Fruit fly (Drosophila melanogaster) whole organism, embryonic: ENCODE results near the gene Pex7.
A peak's percentile ranks its signal among the peaks of the same experiment; 100 is the strongest.

Experiments
- Aef1 ChIP-seq: fragments of 200-800 bp; sonication (Bioruptor generic); IDR thresholded peaks from 3 replicates; pipeline ENCODE4 v1.3.6; 2022; ENCODE audit warnings: missing biosample characterization, missing genetic modification characterization
- CG10267 ChIP-seq: fragments of 200-800 bp; sonication (Bioruptor generic); optimal IDR thresholded peaks from 2 replicates; lab custom pipeline; 2018; ENCODE audit warnings: missing biosample characterization, mild to moderate bottlenecking, missing genetic modification characterization, moderate library complexity
- CG10274 ChIP-seq: fragments of 200-800 bp; sonication (Bioruptor generic); optimal IDR thresholded peaks from 3 replicates; lab custom pipeline; 2017; ENCODE audit warnings: missing biosample characterization, mild to moderate bottlenecking, missing genetic modification characterization
- CG10543 ChIP-seq: fragments of 200-800 bp; sonication (Bioruptor generic); optimal IDR thresholded peaks from 3 replicates; lab custom pipeline; 2017; ENCODE audit warnings: missing biosample characterization, mild to moderate bottlenecking, missing genetic modification characterization, moderate library complexity
- CG11723 ChIP-seq: fragments of 200-800 bp; sonication (Bioruptor generic); optimal IDR thresholded peaks from 2 replicates; lab custom pipeline; 2017; ENCODE audit warnings: missing biosample characterization, mild to moderate bottlenecking, missing genetic modification characterization
- CG12391 ChIP-seq: fragments of 200-800 bp; sonication (Bioruptor generic); optimal IDR thresholded peaks from 3 replicates; lab custom pipeline; 2018; ENCODE audit warnings: missing biosample characterization, mild to moderate bottlenecking, missing genetic modification characterization, moderate library complexity
- CG12942 ChIP-seq: fragments of 200-800 bp; sonication (Bioruptor generic); optimal IDR thresholded peaks from 3 replicates; lab custom pipeline; 2016; ENCODE audit warnings: missing biosample characterization, missing genetic modification characterization
- CG1603 ChIP-seq: fragments of 200-800 bp; sonication (Bioruptor generic); optimal IDR thresholded peaks from 2 replicates; lab custom pipeline; 2019; ENCODE audit warnings: missing biosample characterization, mild to moderate bottlenecking, missing genetic modification characterization, moderate library complexity
- CG17385 ChIP-seq: fragments of 200-800 bp; sonication (Bioruptor generic); optimal IDR thresholded peaks from 3 replicates; lab custom pipeline; 2018; ENCODE audit warnings: missing biosample characterization, mild to moderate bottlenecking, missing genetic modification characterization
- CG1792 ChIP-seq: fragments of 200-800 bp; sonication (Bioruptor generic); optimal IDR thresholded peaks from 2 replicates; lab custom pipeline; 2016; ENCODE audit warnings: missing biosample characterization, missing genetic modification characterization
- CG30020 ChIP-seq: fragments of 200-800 bp; optimal IDR thresholded peaks from 2 replicates; lab custom pipeline; 2019; ENCODE audit warnings: missing biosample characterization, mild to moderate bottlenecking, missing genetic modification characterization, moderate library complexity
- CG34224 ChIP-seq: fragments of 200-800 bp; sonication (Bioruptor generic); IDR thresholded peaks from 3 replicates; pipeline ENCODE4 v1.3.6; 2022; ENCODE audit warnings: missing biosample characterization, missing genetic modification characterization; ENCODE audit not compliant: partially characterized antibody
- CG4282 ChIP-seq: fragments of 200-800 bp; sonication (Bioruptor generic); optimal IDR thresholded peaks from 2 replicates; lab custom pipeline; 2016; ENCODE audit warnings: missing biosample characterization, missing genetic modification characterization
- CG4617 ChIP-seq: fragments of 200-800 bp; sonication (Bioruptor generic); optimal IDR thresholded peaks from 3 replicates; lab custom pipeline; 2016; ENCODE audit warnings: missing biosample characterization, missing genetic modification characterization, borderline replicate concordance
- CG4854 ChIP-seq: fragments of 200-800 bp; sonication (Bioruptor generic); optimal IDR thresholded peaks from 2 replicates; lab custom pipeline; 2016; ENCODE audit warnings: missing biosample characterization, missing genetic modification characterization, inconsistent platforms
- CG8359 ChIP-seq: fragments of 200-800 bp; sonication (Bioruptor generic); optimal IDR thresholded peaks from 2 replicates; lab custom pipeline; 2017; ENCODE audit warnings: missing biosample characterization, mild to moderate bottlenecking, missing genetic modification characterization, borderline replicate concordance
- CG9817 ChIP-seq: fragments of 200-800 bp; sonication (Bioruptor generic); optimal IDR thresholded peaks from 2 replicates; lab custom pipeline; 2018; ENCODE audit warnings: missing biosample characterization, mild to moderate bottlenecking, missing genetic modification characterization, moderate library complexity
- CG9876 ChIP-seq: fragments of 200-800 bp; sonication (Bioruptor generic); optimal IDR thresholded peaks from 2 replicates; lab custom pipeline; 2016; ENCODE audit warnings: missing biosample characterization, missing genetic modification characterization
- Camta ChIP-seq: fragments of 200-800 bp; sonication (Bioruptor generic); optimal IDR thresholded peaks from 2 replicates; lab custom pipeline; 2016; ENCODE audit warnings: missing biosample characterization, missing genetic modification characterization
- Dip3 ChIP-seq: fragments of 200-800 bp; sonication (Bioruptor generic); optimal IDR thresholded peaks from 3 replicates; lab custom pipeline; 2016; ENCODE audit warnings: missing biosample characterization, missing genetic modification characterization
- Doc3 ChIP-seq: fragments of 200-800 bp; sonication (Bioruptor generic); IDR thresholded peaks from 3 replicates; pipeline ENCODE4 v1.3.6; 2022; ENCODE audit warnings: missing biosample characterization, missing genetic modification characterization; ENCODE audit not compliant: partially characterized antibody
- E2f2 ChIP-seq: fragments of 200-800 bp; sonication (Bioruptor generic); IDR thresholded peaks from 2 replicates; pipeline ENCODE4 v1.3.6; 2022; ENCODE audit warnings: missing biosample characterization, missing genetic modification characterization
- Fer2 ChIP-seq: fragments of 200-800 bp; sonication (Bioruptor generic); optimal IDR thresholded peaks from 2 replicates; lab custom pipeline; 2018; ENCODE audit warnings: missing biosample characterization, mild to moderate bottlenecking, missing genetic modification characterization, moderate library complexity
- HLHmδ ChIP-seq: fragments of 200-800 bp; sonication (Bioruptor generic); optimal IDR thresholded peaks from 2 replicates; lab custom pipeline; 2018; ENCODE audit warnings: missing biosample characterization, mild to moderate bottlenecking, missing genetic modification characterization, moderate library complexity
- Hand ChIP-seq: fragments of 200-800 bp; sonication (Bioruptor generic); optimal IDR thresholded peaks from 2 replicates; lab custom pipeline; 2017; ENCODE audit warnings: mild to moderate bottlenecking, missing biosample characterization, missing genetic modification reagents, missing genetic modification characterization
- NFAT ChIP-seq: fragments of 200-800 bp; sonication (Bioruptor generic); IDR thresholded peaks from 2 replicates; pipeline ENCODE4 v1.3.6; 2022; ENCODE audit warnings: missing biosample characterization, missing genetic modification characterization
- NK7.1 ChIP-seq: fragments of 200-800 bp; sonication (Bioruptor generic); optimal IDR thresholded peaks from 3 replicates; lab custom pipeline; 2016; ENCODE audit warnings: missing biosample characterization, missing genetic modification characterization
- Ptx1 ChIP-seq: fragments of 200-800 bp; sonication (Bioruptor generic); IDR thresholded peaks from 2 replicates; pipeline ENCODE4 v1.3.6; 2022; ENCODE audit warnings: missing biosample characterization, missing genetic modification characterization
- Ssrp ChIP-seq: fragments of 200-800 bp; sonication (Bioruptor generic); optimal IDR thresholded peaks from 2 replicates; lab custom pipeline; 2018; ENCODE audit warnings: missing biosample characterization, mild to moderate bottlenecking, missing genetic modification characterization, moderate library complexity
- Xbp1 ChIP-seq: fragments of 200-800 bp; sonication (Bioruptor generic); optimal IDR thresholded peaks from 3 replicates; lab custom pipeline; 2016; ENCODE audit warnings: missing biosample characterization, mild to moderate bottlenecking, missing genetic modification characterization
- ac ChIP-seq: fragments of 200-800 bp; sonication (Bioruptor generic); optimal IDR thresholded peaks from 3 replicates; lab custom pipeline; 2017; ENCODE audit warnings: missing biosample characterization, mild to moderate bottlenecking, missing genetic modification characterization
- cato ChIP-seq: fragments of 200-800 bp; sonication (Bioruptor generic); optimal IDR thresholded peaks from 2 replicates; lab custom pipeline; 2016; ENCODE audit warnings: missing biosample characterization, missing genetic modification characterization, borderline replicate concordance
- caup ChIP-seq: fragments of 200-800 bp; sonication (Bioruptor generic); optimal IDR thresholded peaks from 3 replicates; lab custom pipeline; 2017; ENCODE audit warnings: missing biosample characterization, mild to moderate bottlenecking, missing genetic modification characterization, moderate library complexity; ENCODE audit not compliant: severe bottlenecking
- danr ChIP-seq: fragments of 200-800 bp; sonication (Bioruptor generic); IDR thresholded peaks from 2 replicates; pipeline ENCODE4 v1.3.6; 2022; ENCODE audit warnings: missing biosample characterization, missing genetic modification characterization
- dm ChIP-seq: fragments of 200-800 bp; sonication (Bioruptor generic); optimal IDR thresholded peaks from 3 replicates; lab custom pipeline; 2016; ENCODE audit warnings: missing biosample characterization, missing genetic modification characterization
- esg ChIP-seq: fragments of 200-800 bp; sonication (Bioruptor generic); conservative IDR thresholded peaks from 2 replicates; pipeline ENCODE4 v1.3.6; 2022; ENCODE audit warnings: missing biosample characterization, missing genetic modification characterization
- ftz-f1 ChIP-seq: fragments of 200-800 bp; sonication (Bioruptor generic); optimal IDR thresholded peaks from 2 replicates; lab custom pipeline; 2016; ENCODE audit warnings: missing biosample characterization, missing genetic modification characterization
- gcm ChIP-seq: fragments of 200-800 bp; sonication (Bioruptor generic); optimal IDR thresholded peaks from 2 replicates; lab custom pipeline; 2019; ENCODE audit warnings: missing biosample characterization, mild to moderate bottlenecking, missing genetic modification characterization, moderate library complexity
- grn ChIP-seq: fragments of 200-800 bp; sonication (Bioruptor generic); optimal IDR thresholded peaks from 3 replicates; lab custom pipeline; 2017; ENCODE audit warnings: missing biosample characterization, missing genetic modification characterization
- lola ChIP-seq, 3 experiments: fragments of >200 bp in 2 of 3; fragments of 200-800 bp in 1 of 3; sonication (Bioruptor generic) in 1 of 3; optimal IDR thresholded peaks; 2 replicates each; lab custom pipeline; 2017 to 2019; ENCODE audit warnings: missing biosample characterization in 3 of 3, missing genetic modification characterization in 3 of 3, mild to moderate bottlenecking in 1 of 3, moderate library complexity in 1 of 3
- nmo ChIP-seq: fragments of 200-800 bp; sonication (Bioruptor generic); optimal IDR thresholded peaks from 2 replicates; lab custom pipeline; 2018; ENCODE audit warnings: missing biosample characterization, mild to moderate bottlenecking, missing genetic modification characterization, moderate library complexity
- oc ChIP-seq: fragments of 200-800 bp; sonication (Bioruptor generic); optimal IDR thresholded peaks from 2 replicates; lab custom pipeline; 2018; ENCODE audit warnings: missing biosample characterization, mild to moderate bottlenecking, missing genetic modification characterization, moderate library complexity
- pros ChIP-seq: fragments of 200-800 bp; sonication (Bioruptor generic); optimal IDR thresholded peaks from 3 replicates; lab custom pipeline; 2019; ENCODE audit warnings: missing biosample characterization, mild to moderate bottlenecking, missing genetic modification characterization, moderate library complexity
- pum ChIP-seq: fragments of 200-800 bp; sonication (Bioruptor generic); optimal IDR thresholded peaks from 2 replicates; lab custom pipeline; 2016; ENCODE audit warnings: missing biosample characterization, missing genetic modification characterization
- sim ChIP-seq: fragments of 200-800 bp; sonication (Bioruptor generic); IDR thresholded peaks from 2 replicates; pipeline ENCODE4 v1.3.6; 2022; ENCODE audit warnings: missing biosample characterization, missing genetic modification characterization
- sr ChIP-seq: fragments of 200-800 bp; sonication (Bioruptor generic); IDR thresholded peaks from 3 replicates; pipeline ENCODE4 v1.3.6; 2022; ENCODE audit warnings: missing biosample characterization, missing genetic modification characterization
- tgo ChIP-seq: fragments of 200-800 bp; sonication (Bioruptor generic); IDR thresholded peaks from 3 replicates; pipeline ENCODE4 v1.3.6; 2022; ENCODE audit warnings: missing biosample characterization, missing genetic modification characterization
- zfh1 ChIP-seq: fragments of 200-800 bp; sonication (Bioruptor generic); IDR thresholded peaks from 3 replicates; pipeline ENCODE4 v1.3.6; 2022; ENCODE audit warnings: missing biosample characterization, missing genetic modification characterization

Pex7 gene

DNA sequence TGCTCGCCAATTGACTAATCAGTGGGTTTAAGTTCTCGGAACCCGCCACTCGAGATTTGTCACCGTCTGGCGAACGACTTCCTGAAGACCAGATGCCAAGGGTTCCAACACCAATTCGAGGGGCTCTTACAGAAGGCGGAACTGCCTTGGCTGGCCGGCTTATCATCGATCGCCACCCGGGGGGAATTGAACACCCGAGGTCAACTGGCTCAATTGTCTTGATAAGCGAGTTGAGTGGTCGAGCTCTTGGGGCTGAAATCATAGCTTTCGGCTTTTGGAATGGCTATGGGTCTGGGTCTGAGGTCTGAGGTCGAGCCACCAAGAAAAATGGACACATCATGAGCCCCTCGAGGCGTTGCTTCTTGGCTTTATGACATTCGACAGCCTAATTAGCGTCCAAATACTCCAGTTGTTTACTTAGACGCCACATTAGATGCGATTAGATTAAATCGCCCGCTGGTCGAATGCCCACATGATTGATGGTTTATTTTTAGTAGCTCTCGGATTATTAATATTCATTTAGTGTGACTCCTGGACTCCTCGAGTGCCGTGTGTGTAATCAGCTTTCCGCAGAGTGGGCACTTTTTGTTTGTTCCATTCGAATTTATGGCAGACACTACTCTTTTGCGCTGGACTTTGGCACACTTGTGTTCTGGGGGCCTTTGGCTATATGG is 51.7 kb downstream of the Pex7 start (continued):
- TF ChIP-seq dm (no peak), E2f2 (GFP tag; lab: Robert Waterston, UW) (no peak), sr (GFP tag; lab: Robert Waterston, UW) (no peak), CG8359 (no peak), Camta (GFP tag; lab: Kevin White, UChicago) (no peak), HLHmδ (GFP tag; lab: Kevin White, UChicago) (no peak), oc (tag; lab: Kevin White, UChicago) (no peak), lola (GFP tag; optimal IDR thresholded peaks at IDR 0.05; lab: Kevin White, UChicago) (no peak), grn (GFP tag; lab: Kevin White, UChicago) (peak; percentile 95), Fer2 (tag; lab: Kevin White, UChicago) (no peak), CG17385 (GFP tag; lab: Kevin White, UChicago) (no peak), zfh1 (GFP tag; lab: Robert Waterston, UW) (no peak), CG30020 (tag; lab: Kevin White, UChicago) (no peak), CG4617 (GFP tag; lab: Kevin White, UChicago) (no peak), CG10543 (peak; percentile 76), pros (GFP tag; lab: Kevin White, UChicago) (no peak), pum (no peak), ac (GFP tag; lab: Kevin White, UChicago) (no peak), CG1792 (GFP tag; lab: Kevin White, UChicago) (no peak), CG4854 (GFP tag; lab: Kevin White, UChicago) (no peak), NK7.1 (GFP tag; lab: Kevin White, UChicago) (no peak), CG10274 (no peak), cato (no peak), Doc3 (GFP tag; lab: Robert Waterston, UW) (no peak), ftz-f1 (GFP tag; lab: Kevin White, UChicago) (peak; percentile 94), CG4282 (GFP tag; lab: Kevin White, UChicago) (no peak), CG11723 (GFP tag; lab: Kevin White, UChicago) (no peak), Xbp1 (GFP tag; lab: Kevin White, UChicago) (no peak), Aef1 (GFP tag; lab: Robert Waterston, UW) (no peak), esg (GFP tag; lab: Robert Waterston, UW) (no peak), Ssrp (no peak), danr (GFP tag; lab: Robert Waterston, UW) (no peak), tgo (GFP tag; lab: Robert Waterston, UW) (no peak), CG9817 (no peak), sim (GFP tag; lab: Robert Waterston, UW) (no peak), CG1603 (tag; lab: Kevin White, UChicago) (no peak), Dip3 (GFP tag; lab: Kevin White, UChicago) (no peak), CG12391 (no peak), Hand (no peak), CG12942 (GFP tag; lab: Kevin White, UChicago) (no peak), nmo (no peak), NFAT (GFP tag; lab: Robert Waterston, UW) (no peak), CG10267 (tag; lab: Kevin White, UChicago) (no peak), CG34224 (GFP tag; lab: Robert Waterston, UW) (no peak), caup (GFP tag; lab: Kevin White, UChicago) (no peak), Ptx1 (no peak), CG9876 (GFP tag; lab: Kevin White, UChicago) (no peak), gcm (no peak)
